Fruit fly (Drosophila melanogaster) whole organism, prepupa: ENCODE results near the gene CG18547.

Source experiments
- Blimp-1 ChIP-seq: fragments of 200-800 bp; sonication (Bioruptor generic); optimal IDR thresholded peaks from 3 replicates; lab custom pipeline; 2017; ENCODE audit warnings: missing biosample characterization, missing genetic modification characterization, mild to moderate bottlenecking, moderate library complexity, missing genetic modification reagents
- CG4318 ChIP-seq: fragments of 200-800 bp; sonication (Bioruptor generic); optimal IDR thresholded peaks from 3 replicates; lab custom pipeline; 2017; ENCODE audit warnings: missing biosample characterization, mild to moderate bottlenecking, missing genetic modification characterization
- CG8319 ChIP-seq: fragments of 200-800 bp; sonication (Bioruptor generic); optimal IDR thresholded peaks from 3 replicates; lab custom pipeline; 2016; ENCODE audit warnings: missing biosample characterization, missing genetic modification characterization
- Gug ChIP-seq: fragments of 200-800 bp; sonication (Bioruptor generic); IDR thresholded peaks from 2 replicates; pipeline ENCODE4 v1.3.6; 2022; ENCODE audit warnings: missing biosample characterization, missing genetic modification characterization
- Hr4 ChIP-seq: fragments of 200-800 bp; sonication (Bioruptor generic); optimal IDR thresholded peaks from 3 replicates; lab custom pipeline; 2016; ENCODE audit warnings: missing biosample characterization, missing genetic modification characterization
- OdsH ChIP-seq: fragments of 200-800 bp; sonication (Bioruptor generic); optimal IDR thresholded peaks from 3 replicates; lab custom pipeline; 2016; ENCODE audit warnings: missing biosample characterization, missing genetic modification characterization
- Smox ChIP-seq: fragments of 200-800 bp; sonication (Bioruptor generic); optimal IDR thresholded peaks from 3 replicates; lab custom pipeline; 2016; ENCODE audit warnings: missing biosample characterization, missing genetic modification characterization
- Sox102F ChIP-seq: fragments of 200-800 bp; sonication (Bioruptor generic); optimal IDR thresholded peaks from 2 replicates; lab custom pipeline; 2016; ENCODE audit warnings: missing biosample characterization, mild to moderate bottlenecking, missing genetic modification characterization
- acj6 ChIP-seq: fragments of 200-800 bp; sonication (Bioruptor generic); optimal IDR thresholded peaks from 3 replicates; lab custom pipeline; 2016; ENCODE audit warnings: missing biosample characterization, missing genetic modification characterization
- fd59A ChIP-seq: fragments of 200-800 bp; sonication (Bioruptor generic); optimal IDR thresholded peaks from 2 replicates; lab custom pipeline; 2017; ENCODE audit warnings: missing biosample characterization, mild to moderate bottlenecking, missing genetic modification characterization, missing genetic modification reagents
- lz ChIP-seq: fragments of 200-800 bp; sonication (Bioruptor generic); optimal IDR thresholded peaks from 3 replicates; lab custom pipeline; 2016; ENCODE audit warnings: missing biosample characterization, missing genetic modification characterization
- net ChIP-seq: fragments of 200-800 bp; sonication (Bioruptor generic); optimal IDR thresholded peaks from 3 replicates; lab custom pipeline; 2016; ENCODE audit warnings: missing biosample characterization, missing genetic modification characterization

dm6 chr3R:11973826-11974225 is 6.4 kb downstream of the CG18547 start:
- TF ChIP-seq OdsH (GFP tag; lab: Kevin White, UChicago) (no peak), Blimp-1 (no peak), Smox (GFP tag; lab: Kevin White, UChicago) (no peak), Hr4 (GFP tag; lab: Kevin White, UChicago) (no peak), Sox102F (no peak), Gug (GFP tag; lab: Robert Waterston, UW) (no peak), lz (GFP tag; lab: Kevin White, UChicago) (no peak), CG8319 (GFP tag; lab: Kevin White, UChicago) (no peak), fd59A (no peak), net (GFP tag; lab: Kevin White, UChicago) (no peak), CG4318 (GFP tag; lab: Kevin White, UChicago) (no peak), acj6 (no peak)
